Worm (Caenorhabditis elegans) whole organism, L4 larva: ENCODE data around the gene ZC190.6.

Experiments used
- F37D6.2 ChIP-seq: sonication (generic microtip); optimal IDR thresholded peaks from 2 replicates; lab custom pipeline; 2016; ENCODE audit warnings: mild to moderate bottlenecking, missing genetic modification characterization, missing compliant biosample characterization
- ces-1 ChIP-seq: fragments of 150-350 bp; sonication (generic microtip); optimal IDR thresholded peaks from 4 replicates; lab custom pipeline; 2014; ENCODE audit warnings: missing biosample characterization, missing genetic modification reagents, missing genetic modification characterization
- lin-29 ChIP-seq: fragments of 200-800 bp; sonication (Bioruptor generic); IDR thresholded peaks from 2 replicates; pipeline ENCODE4 v1.3.6; 2022; ENCODE audit warnings: missing genetic modification reagents, missing genetic modification characterization, missing compliant biosample characterization
- unc-39 ChIP-seq: sonication (generic microtip); optimal IDR thresholded peaks from 2 replicates; lab custom pipeline; 2017; ENCODE audit warnings: missing biosample characterization, missing genetic modification characterization

ce11 chrV:8650365-8650764 lies 26.7 kb downstream of the ZC190.6 start:
- TF ChIP-seq F37D6.2 (tag; lab: Kevin White, UChicago) (no peak), unc-39 (no peak), ces-1 (no peak), lin-29 (no peak)
